Worm (Caenorhabditis elegans) whole organism, L1 larva: ENCODE data around the gene F55F10.3.

ENCODE experiments used
- C16A3.4 ChIP-seq: fragments of 150-350 bp; optimal IDR thresholded peaks from 2 replicates; lab custom pipeline; 2014; ENCODE audit warnings: missing biosample characterization, missing genetic modification characterization
- C34B4.2 ChIP-seq: sonication (generic microtip); optimal IDR thresholded peaks from 2 replicates; lab custom pipeline; 2017; ENCODE audit warnings: mild to moderate bottlenecking, missing genetic modification characterization, missing compliant biosample characterization
- F16B12.6 ChIP-seq: fragments of 150-350 bp; optimal IDR thresholded peaks from 2 replicates; lab custom pipeline; 2014; ENCODE audit warnings: missing biosample characterization, missing genetic modification characterization
- alr-1 ChIP-seq: fragments of 200-800 bp; sonication (Bioruptor generic); optimal IDR thresholded peaks from 2 replicates; lab custom pipeline; 2018; ENCODE audit warnings: borderline replicate concordance, mild to moderate bottlenecking, missing genetic modification characterization, missing compliant biosample characterization
- ama-1 ChIP-seq: fragments of 150-350 bp; optimal IDR thresholded peaks from 2 replicates; lab custom pipeline; 2014
- blmp-1 ChIP-seq: fragments of 150-350 bp; optimal IDR thresholded peaks from 2 replicates; lab custom pipeline; 2014; ENCODE audit warnings: missing biosample characterization, missing genetic modification characterization
- ceh-82 ChIP-seq, 3 experiments: fragments of 150-350 bp in 1 of 3; sonication (generic microtip) in 2 of 3; optimal IDR thresholded peaks; 2 replicates each; lab custom pipeline; 2014 to 2017; ENCODE audit warnings: missing biosample characterization in 3 of 3, missing genetic modification characterization in 3 of 3
- efl-1 ChIP-seq, 4 experiments: fragments of 150-350 bp; optimal IDR thresholded peaks in 3 of 4; peaks in 1 of 4; 1 replicate in 1 of 4; 2 replicates in 3 of 4; lab custom pipeline; 2014; ENCODE audit warnings: missing biosample characterization in 2 of 4, missing genetic modification characterization in 2 of 4, missing genetic modification reagents in 2 of 4
- efl-3 ChIP-seq: fragments of 200-800 bp; sonication (Bioruptor generic); optimal IDR thresholded peaks from 2 replicates; lab custom pipeline; 2018; ENCODE audit warnings: mild to moderate bottlenecking, missing genetic modification characterization, missing compliant biosample characterization
- egl-13 ChIP-seq: sonication (generic microtip); optimal IDR thresholded peaks from 2 replicates; lab custom pipeline; 2016; ENCODE audit warnings: missing genotype, missing genetic modification reagents, missing genetic modification characterization, missing compliant biosample characterization
- egl-27 ChIP-seq, 2 experiments: fragments of 150-350 bp in 1 of 2; sonication (generic microtip); optimal IDR thresholded peaks; 3 replicates each; lab custom pipeline; 2017 to 2018; ENCODE audit warnings: missing biosample characterization in 2 of 2, missing genetic modification characterization in 2 of 2, missing genetic modification reagents in 2 of 2
- elt-3 ChIP-seq, 6 experiments: fragments of 150-350 bp in 1 of 6; sonication (generic microtip); optimal IDR thresholded peaks; 2 replicates each; lab custom pipeline; 2017 to 2018; ENCODE audit warnings: missing biosample characterization in 6 of 6, missing genetic modification characterization in 6 of 6, inconsistent platforms in 1 of 6
- fkh-8 ChIP-seq: sonication (generic microtip); optimal IDR thresholded peaks from 2 replicates; lab custom pipeline; 2016; ENCODE audit warnings: mild to moderate bottlenecking, missing genetic modification characterization, missing compliant biosample characterization
- grh-1 ChIP-seq: fragments of 200-800 bp; sonication (Bioruptor generic); IDR thresholded peaks from 2 replicates; pipeline ENCODE4 v1.3.6; 2022; ENCODE audit warnings: missing genetic modification reagents, missing genetic modification characterization, missing compliant biosample characterization
- hlh-4 ChIP-seq: sonication (generic microtip); optimal IDR thresholded peaks from 2 replicates; lab custom pipeline; 2016; ENCODE audit warnings: mild to moderate bottlenecking, missing genetic modification characterization, missing compliant biosample characterization
- lin-13 ChIP-seq: fragments of 150-350 bp; optimal IDR thresholded peaks from 2 replicates; lab custom pipeline; 2014; ENCODE audit warnings: missing biosample characterization, missing genetic modification reagents, missing genetic modification characterization
- lin-14 ChIP-seq: fragments of 200-800 bp; sonication (Bioruptor generic); optimal IDR thresholded peaks from 2 replicates; lab custom pipeline; 2018; ENCODE audit warnings: mild to moderate bottlenecking, missing genetic modification characterization, moderate library complexity, missing compliant biosample characterization
- lin-15B ChIP-seq: fragments of 150-350 bp; sonication (generic microtip); optimal IDR thresholded peaks from 3 replicates; lab custom pipeline; 2014; ENCODE audit warnings: missing biosample characterization, missing genetic modification characterization
- lin-35 ChIP-seq, 2 experiments: fragments of 150-350 bp; optimal IDR thresholded peaks; 2 replicates each; lab custom pipeline; 2014; ENCODE audit warnings: missing biosample characterization in 2 of 2, missing genetic modification characterization in 2 of 2, missing genetic modification reagents in 2 of 2
- lsy-2 ChIP-seq, 2 experiments: fragments of 150-350 bp; optimal IDR thresholded peaks; 2 replicates each; lab custom pipeline; 2014; ENCODE audit warnings: missing biosample characterization in 2 of 2, missing genetic modification characterization in 2 of 2
- mab-9 ChIP-seq: fragments of 200-800 bp; sonication (Bioruptor generic); IDR thresholded peaks from 2 replicates; pipeline ENCODE4 v1.3.6; 2022; ENCODE audit warnings: missing genetic modification reagents, missing genetic modification characterization, missing compliant biosample characterization
- mdl-1 ChIP-seq, 2 experiments: fragments of 150-350 bp; optimal IDR thresholded peaks; 2 replicates each; lab custom pipeline; 2014 to 2017; ENCODE audit warnings: missing biosample characterization in 2 of 2, missing genetic modification characterization in 2 of 2, inconsistent platforms in 1 of 2
- mep-1 ChIP-seq: fragments of 150-350 bp; optimal IDR thresholded peaks from 2 replicates; lab custom pipeline; 2014; ENCODE audit warnings: missing biosample characterization, missing genetic modification characterization
- nhr-11 ChIP-seq: fragments of 150-350 bp; optimal IDR thresholded peaks from 2 replicates; lab custom pipeline; 2014; ENCODE audit warnings: missing biosample characterization, missing genetic modification characterization
- nhr-20 ChIP-seq: sonication (generic microtip); optimal IDR thresholded peaks from 2 replicates; lab custom pipeline; 2016; ENCODE audit warnings: mild to moderate bottlenecking, missing genetic modification characterization, missing compliant biosample characterization
- nhr-237 ChIP-seq: fragments of 150-350 bp; optimal IDR thresholded peaks from 2 replicates; lab custom pipeline; 2014; ENCODE audit warnings: missing biosample characterization, missing genetic modification characterization
- nhr-47 ChIP-seq: sonication (generic microtip); optimal IDR thresholded peaks from 2 replicates; lab custom pipeline; 2016; ENCODE audit warnings: mild to moderate bottlenecking, missing genetic modification characterization, moderate library complexity, missing compliant biosample characterization
- nhr-77 ChIP-seq: fragments of 150-350 bp; optimal IDR thresholded peaks from 2 replicates; lab custom pipeline; 2014; ENCODE audit warnings: missing biosample characterization, missing genetic modification characterization
- pag-3 ChIP-seq: sonication (generic microtip); optimal IDR thresholded peaks from 2 replicates; lab custom pipeline; 2017; ENCODE audit warnings: missing genetic modification characterization, mild to moderate bottlenecking, missing compliant biosample characterization, antibody characterized with exemption, borderline replicate concordance; ENCODE audit not compliant: insufficient read depth
- pqm-1 ChIP-seq: sonication (generic microtip); optimal IDR thresholded peaks from 3 replicates; lab custom pipeline; 2017; ENCODE audit warnings: missing biosample characterization, missing genetic modification characterization
- rnt-1 ChIP-seq: sonication (generic microtip); optimal IDR thresholded peaks from 2 replicates; lab custom pipeline; 2016; ENCODE audit warnings: mild to moderate bottlenecking, missing genetic modification characterization, moderate library complexity, missing compliant biosample characterization
- skn-1 ChIP-seq: fragments of 150-350 bp; optimal IDR thresholded peaks from 2 replicates; lab custom pipeline; 2014; ENCODE audit warnings: missing biosample characterization, missing genetic modification characterization
- snpc-4 ChIP-seq: fragments of 150-350 bp; optimal IDR thresholded peaks from 2 replicates; lab custom pipeline; 2014; ENCODE audit warnings: missing biosample characterization, missing genetic modification characterization
- snu-23 ChIP-seq: sonication (generic microtip); optimal IDR thresholded peaks from 2 replicates; lab custom pipeline; 2016; ENCODE audit warnings: missing genetic modification characterization, missing compliant biosample characterization
- sptf-1 ChIP-seq: fragments of 150-350 bp; optimal IDR thresholded peaks from 2 replicates; lab custom pipeline; 2014; ENCODE audit warnings: missing biosample characterization, missing genetic modification characterization
- swsn-7 ChIP-seq: sonication (generic microtip); optimal IDR thresholded peaks from 2 replicates; lab custom pipeline; 2016; ENCODE audit warnings: missing genetic modification characterization, missing compliant biosample characterization
- tbx-2 ChIP-seq: sonication (generic microtip); optimal IDR thresholded peaks from 2 replicates; lab custom pipeline; 2016; ENCODE audit warnings: missing genetic modification characterization, missing compliant biosample characterization
- unc-130 ChIP-seq: fragments of 150-350 bp; optimal IDR thresholded peaks from 2 replicates; lab custom pipeline; 2017; ENCODE audit warnings: missing biosample characterization, missing genetic modification characterization, inconsistent platforms
- unc-30 ChIP-seq: sonication (generic microtip); optimal IDR thresholded peaks from 2 replicates; lab custom pipeline; 2017; ENCODE audit warnings: missing biosample characterization, missing genetic modification characterization
- unc-98 ChIP-seq: fragments of 200-800 bp; sonication (Bioruptor generic); IDR thresholded peaks from 2 replicates; pipeline ENCODE4 v1.3.6; 2022; ENCODE audit warnings: missing genetic modification characterization, missing compliant biosample characterization
- xbp-1 ChIP-seq: sonication (generic microtip); optimal IDR thresholded peaks from 2 replicates; lab custom pipeline; 2016; ENCODE audit warnings: missing genetic modification characterization, missing compliant biosample characterization
- ztf-11 ChIP-seq, 2 experiments: sonication (generic microtip); optimal IDR thresholded peaks; 2 replicates each; lab custom pipeline; 2016 to 2017; ENCODE audit warnings: missing genetic modification characterization in 2 of 2, missing biosample characterization in 1 of 2, missing compliant biosample characterization in 1 of 2

The F55F10.3 gene

DNA sequence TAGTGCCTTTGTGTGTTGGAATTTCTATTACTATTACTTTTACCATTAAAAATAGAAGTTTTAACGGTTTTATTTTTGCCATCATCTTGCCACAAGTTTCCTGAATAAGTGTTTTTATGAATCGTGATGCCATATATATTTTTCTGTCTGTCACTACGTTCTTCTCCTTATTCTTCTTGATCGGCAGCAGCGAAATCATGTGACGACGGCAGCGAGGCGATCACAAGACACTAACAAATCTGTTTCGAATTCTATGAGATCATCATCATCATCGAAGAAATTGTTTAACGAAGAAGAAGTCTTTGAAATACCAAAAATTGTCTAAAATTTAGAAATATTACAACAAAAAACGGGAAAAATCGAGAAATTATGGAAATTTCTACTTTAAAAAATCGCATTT, 42.7 kb downstream of the F55F10.3 start (continued):
- TF ChIP-seq nhr-237, result no peak
- peak; percentile 38 for TF ChIP-seq swsn-7 (tag; lab: Kevin White, UChicago)
- no peak for TF ChIP-seq unc-98 (GFP tag; lab: Robert Waterston, UW)
- peak; percentile 25 for TF ChIP-seq snpc-4 (tag; lab: Kevin White, UChicago)
- peak; percentile 85 for TF ChIP-seq nhr-20 (tag; lab: Kevin White, UChicago)
- no peak for TF ChIP-seq mab-9 (GFP tag; lab: Robert Waterston, UW)
- peak; percentile 37 for TF ChIP-seq tbx-2 (tag; lab: Kevin White, UChicago)
- TF ChIP-seq unc-30 (tag; lab: Kevin White, UChicago), result no peak
- peak; percentile 54 for TF ChIP-seq mep-1 (tag; lab: Kevin White, UChicago)
- peak; percentile 46 for TF ChIP-seq lin-13 (GFP tag; lab: Kevin White, UChicago)
- no peak for TF ChIP-seq lin-15B (tag; lab: Kevin White, UChicago)
- TF ChIP-seq blmp-1, result peak; percentile 88

- no peak for TF ChIP-seq efl-3 (GFP tag; lab: Kevin White, UChicago)
- no peak for TF ChIP-seq unc-130 (tag; lab: Kevin White, UChicago)
- no peak for TF ChIP-seq ztf-11 (tag; optimal IDR thresholded peaks at IDR 0.05; lab: Kevin White, UChicago)
- no peak for TF ChIP-seq xbp-1
- TF ChIP-seq mep-1 (tag; lab: Kevin White, UChicago), result peak; percentile 2
- no peak for TF ChIP-seq nhr-11 (tag; lab: Kevin White, UChicago)
- no peak for TF ChIP-seq snu-23 (GFP tag; lab: Kevin White, UChicago)
- TF ChIP-seq nhr-77 (tag; lab: Kevin White, UChicago), result no peak
- TF ChIP-seq pqm-1, result no peak
- no peak for TF ChIP-seq hlh-4
- no peak for TF ChIP-seq efl-1 (optimal IDR thresholded peaks at IDR 0.05; lab: Kevin White, UChicago)
- TF ChIP-seq efl-1 (GFP tag; optimal IDR thresholded peaks at IDR 0.05 in 1 of 2; lab: Kevin White, UChicago), result peak in 1 of 2 experiments; percentile 84
- TF ChIP-seq mdl-1 (tag; optimal IDR thresholded peaks at IDR 0.05; lab: Kevin White, UChicago), result no peak
- TF ChIP-seq skn-1 (tag; lab: Kevin White, UChicago), result no peak
- no peak for TF ChIP-seq ama-1 (lab: Kevin White, UChicago)
- TF ChIP-seq egl-27 (tag; optimal IDR thresholded peaks at IDR 0.05; lab: Kevin White, UChicago), result no peak
- no peak for TF ChIP-seq F16B12.6 (tag; lab: Kevin White, UChicago)
- TF ChIP-seq elt-3 (tag; optimal IDR thresholded peaks at IDR 0.05; lab: Kevin White, UChicago), result no peak
- peak in 1 of 2 experiments; percentile 22 for TF ChIP-seq lsy-2 (tag; optimal IDR thresholded peaks at IDR 0.05; lab: Kevin White, UChicago)
- TF ChIP-seq tbx-2 (tag; lab: Kevin White, UChicago), result peak; percentile 2
- TF ChIP-seq fkh-8 (tag; lab: Kevin White, UChicago), result no peak
- no peak for TF ChIP-seq grh-1 (GFP tag; lab: Robert Waterston, UW)
- no peak for TF ChIP-seq egl-13
- no peak for TF ChIP-seq C34B4.2 (tag; lab: Kevin White, UChicago)
- TF ChIP-seq pag-3 (tag; lab: Kevin White, UChicago), result no peak
- peak; percentile 24 for TF ChIP-seq rnt-1
- no peak for TF ChIP-seq alr-1
- TF ChIP-seq ceh-82 (tag; optimal IDR thresholded peaks at IDR 0.05; lab: Kevin White, UChicago), result no peak
- no peak for TF ChIP-seq unc-98 (GFP tag; lab: Robert Waterston, UW)
- TF ChIP-seq sptf-1 (tag; lab: Kevin White, UChicago), result no peak
- no peak for TF ChIP-seq lin-35 (GFP tag; optimal IDR thresholded peaks at IDR 0.05; lab: Kevin White, UChicago)
- peak; percentile 14 for TF ChIP-seq nhr-47 (tag; lab: Kevin White, UChicago)
- peak; percentile 73 for TF ChIP-seq lin-14 (GFP tag; lab: Kevin White, UChicago)
- no peak for TF ChIP-seq C16A3.4 (tag; lab: Kevin White, UChicago)
Observed at ce11 chrIV:4403870-4404269, 44.1 kb downstream of the F55F10.3 start.
